Worm (Caenorhabditis elegans) whole organism, L4 larva: ENCODE measurements around the gene K08F9.1.

Experiments
- F26F4.8 ChIP-seq: fragments of 200-800 bp; sonication (Bioruptor generic); conservative IDR thresholded peaks from 2 replicates; pipeline ENCODE4 v1.3.6; 2022; ENCODE audit warnings: missing genetic modification characterization, missing compliant biosample characterization
- F37D6.2 ChIP-seq: sonication (generic microtip); optimal IDR thresholded peaks from 2 replicates; lab custom pipeline; 2016; ENCODE audit warnings: mild to moderate bottlenecking, missing genetic modification characterization, missing compliant biosample characterization
- R02D3.7 ChIP-seq: fragments of 150-350 bp; sonication (generic microtip); optimal IDR thresholded peaks from 3 replicates; lab custom pipeline; 2014; ENCODE audit warnings: missing biosample characterization, missing genetic modification characterization
- Y5F2A.4 ChIP-seq: fragments of 200-800 bp; sonication (Bioruptor generic); optimal IDR thresholded peaks from 2 replicates; lab custom pipeline; 2018; ENCODE audit warnings: mild to moderate bottlenecking, missing genetic modification characterization, missing compliant biosample characterization
- ZK546.5 ChIP-seq, 2 experiments: sonication (generic microtip); optimal IDR thresholded peaks; 2 replicates each; lab custom pipeline; 2017; ENCODE audit warnings: missing biosample characterization in 2 of 2, missing genetic modification characterization in 2 of 2
- aha-1 ChIP-seq: fragments of 150-350 bp; peaks from one replicate; lab custom pipeline; 2014; ENCODE audit warnings: missing biosample characterization, missing genetic modification characterization
- ama-1 ChIP-seq: fragments of 150-350 bp; optimal IDR thresholded peaks from 2 replicates; lab custom pipeline; 2014; ENCODE audit warnings: inconsistent platforms, mixed read lengths
- arid-1 ChIP-seq: fragments of 200-800 bp; sonication (Bioruptor generic); conservative IDR thresholded peaks from 2 replicates; pipeline ENCODE4 v1.3.6; 2022; ENCODE audit warnings: missing genetic modification reagents, missing genetic modification characterization, missing compliant biosample characterization
- attf-4 ChIP-seq: sonication (generic microtip); optimal IDR thresholded peaks from 3 replicates; lab custom pipeline; 2017; ENCODE audit warnings: missing biosample characterization, missing genetic modification characterization
- ceh-32 ChIP-seq: sonication (generic microtip); optimal IDR thresholded peaks from 2 replicates; lab custom pipeline; 2016; ENCODE audit warnings: mild to moderate bottlenecking, missing genetic modification characterization, missing compliant biosample characterization; ENCODE audit not compliant: poor library complexity
- ceh-44 ChIP-seq: fragments of 200-800 bp; sonication (Bioruptor generic); IDR thresholded peaks from 2 replicates; pipeline ENCODE4 v1.3.6; 2022; ENCODE audit warnings: missing genetic modification reagents, missing genetic modification characterization, missing compliant biosample characterization
- ceh-62 ChIP-seq: sonication (generic microtip); optimal IDR thresholded peaks from 2 replicates; lab custom pipeline; 2017; ENCODE audit warnings: missing biosample characterization, missing genetic modification characterization
- ceh-82 ChIP-seq: sonication (generic microtip); optimal IDR thresholded peaks from 2 replicates; lab custom pipeline; 2017; ENCODE audit warnings: missing biosample characterization, missing genetic modification characterization
- daf-12 ChIP-seq: fragments of 150-350 bp; optimal IDR thresholded peaks from 2 replicates; lab custom pipeline; 2014; ENCODE audit warnings: missing biosample characterization, missing genetic modification reagents, missing genetic modification characterization
- daf-16 ChIP-seq, 3 experiments: sonication (generic microtip); optimal IDR thresholded peaks; 2 replicates each; lab custom pipeline; 2016 to 2017; ENCODE audit warnings: missing genetic modification characterization in 3 of 3, missing genetic modification reagents in 3 of 3, mild to moderate bottlenecking in 2 of 3, missing compliant biosample characterization in 2 of 3, missing biosample characterization in 1 of 3, moderate library complexity in 1 of 3
- daf-19 ChIP-seq: fragments of 200-800 bp; sonication (Bioruptor generic); conservative IDR thresholded peaks from 2 replicates; pipeline ENCODE4 v1.3.6; 2022; ENCODE audit warnings: missing genetic modification characterization, missing compliant biosample characterization
- dpl-1 ChIP-seq: fragments of 150-350 bp; optimal IDR thresholded peaks from 2 replicates; lab custom pipeline; 2014; ENCODE audit warnings: missing biosample characterization, missing genetic modification reagents, missing genetic modification characterization
- egl-27 ChIP-seq: sonication (generic microtip); optimal IDR thresholded peaks from 3 replicates; lab custom pipeline; 2017; ENCODE audit warnings: missing biosample characterization, missing genetic modification reagents, missing genetic modification characterization
- egl-43 ChIP-seq: fragments of 200-800 bp; sonication (Bioruptor generic); IDR thresholded peaks from 2 replicates; pipeline ENCODE4 v1.3.6; 2022; ENCODE audit warnings: missing genetic modification reagents, missing genetic modification characterization, missing compliant biosample characterization
- hlh-11 ChIP-seq: fragments of 200-800 bp; sonication (Bioruptor generic); optimal IDR thresholded peaks from 2 replicates; lab custom pipeline; 2018; ENCODE audit warnings: mild to moderate bottlenecking, missing genetic modification characterization, missing compliant biosample characterization
- hlh-30 ChIP-seq: sonication (generic microtip); optimal IDR thresholded peaks from 2 replicates; lab custom pipeline; 2017; ENCODE audit warnings: antibody characterized with exemption, mild to moderate bottlenecking, missing genetic modification characterization, missing compliant biosample characterization; ENCODE audit not compliant: insufficient read depth
- lin-1 ChIP-seq: fragments of 200-800 bp; sonication (Bioruptor generic); IDR thresholded peaks from 2 replicates; pipeline ENCODE4 v1.3.6; 2022; ENCODE audit warnings: missing genetic modification reagents, missing genetic modification characterization, missing compliant biosample characterization
- lin-15B ChIP-seq: fragments of 150-350 bp; sonication (generic microtip); optimal IDR thresholded peaks from 3 replicates; lab custom pipeline; 2014; ENCODE audit warnings: missing biosample characterization, missing genetic modification characterization
- lin-29 ChIP-seq: fragments of 200-800 bp; sonication (Bioruptor generic); IDR thresholded peaks from 2 replicates; pipeline ENCODE4 v1.3.6; 2022; ENCODE audit warnings: missing genetic modification reagents, missing genetic modification characterization, missing compliant biosample characterization
- lin-38 ChIP-seq: fragments of 200-800 bp; sonication (Bioruptor generic); IDR thresholded peaks from 2 replicates; pipeline ENCODE4 v1.3.6; 2022; ENCODE audit warnings: missing genetic modification reagents, missing genetic modification characterization, missing compliant biosample characterization
- lsy-2 ChIP-seq, 2 experiments: fragments of 150-350 bp in 1 of 2; sonication (generic microtip) in 1 of 2; optimal IDR thresholded peaks; 2 replicates each; lab custom pipeline; 2014 to 2017; ENCODE audit warnings: missing biosample characterization in 2 of 2, missing genetic modification characterization in 2 of 2
- madf-5 ChIP-seq, 2 experiments: fragments of 200-800 bp; sonication (Bioruptor generic); IDR thresholded peaks; 2 replicates each; pipeline ENCODE4 v1.3.6; 2022; ENCODE audit warnings: missing compliant biosample characterization in 2 of 2, missing genetic modification characterization in 2 of 2
- madf-9 ChIP-seq: fragments of 200-800 bp; sonication (Bioruptor generic); conservative IDR thresholded peaks from 2 replicates; pipeline ENCODE4 v1.3.6; 2022; ENCODE audit warnings: missing genetic modification reagents, missing genetic modification characterization, missing compliant biosample characterization
- mdt-29 ChIP-seq: fragments of 200-800 bp; sonication (Bioruptor generic); IDR thresholded peaks from 2 replicates; pipeline ENCODE4 v1.3.6; 2022; ENCODE audit warnings: missing genetic modification reagents, missing genetic modification characterization, missing compliant biosample characterization
- mes-2 ChIP-seq: sonication (generic microtip); optimal IDR thresholded peaks from 2 replicates; lab custom pipeline; 2016; ENCODE audit warnings: missing genotype, mild to moderate bottlenecking, missing genetic modification characterization, missing compliant biosample characterization; ENCODE audit not compliant: poor library complexity, severe bottlenecking
- mxl-2 ChIP-seq: fragments of 200-800 bp; sonication (Bioruptor generic); conservative IDR thresholded peaks from 2 replicates; pipeline ENCODE4 v1.3.6; 2022; ENCODE audit warnings: missing genetic modification reagents, missing genetic modification characterization, missing compliant biosample characterization
- mxl-3 ChIP-seq: fragments of 200-800 bp; sonication (Bioruptor generic); optimal IDR thresholded peaks from 2 replicates; lab custom pipeline; 2018; ENCODE audit warnings: mild to moderate bottlenecking, missing genetic modification characterization, missing compliant biosample characterization
- nhr-11 ChIP-seq: fragments of 150-350 bp; optimal IDR thresholded peaks from 2 replicates; lab custom pipeline; 2014; ENCODE audit warnings: missing biosample characterization, missing genetic modification characterization
- nhr-237 ChIP-seq: sonication (generic microtip); optimal IDR thresholded peaks from 2 replicates; lab custom pipeline; 2017; ENCODE audit warnings: missing biosample characterization, missing genetic modification characterization
- nhr-25 ChIP-seq: sonication (generic microtip); optimal IDR thresholded peaks from 2 replicates; lab custom pipeline; 2017; ENCODE audit warnings: missing genetic modification characterization, mild to moderate bottlenecking, missing compliant biosample characterization, antibody characterized with exemption, moderate library complexity, borderline replicate concordance; ENCODE audit not compliant: insufficient read depth
- nhr-28 ChIP-seq: fragments of 150-350 bp; optimal IDR thresholded peaks from 2 replicates; lab custom pipeline; 2014; ENCODE audit warnings: missing biosample characterization, missing genetic modification characterization
- nhr-41 ChIP-seq: fragments of 200-800 bp; sonication (Bioruptor generic); IDR thresholded peaks from 2 replicates; pipeline ENCODE4 v1.3.6; 2022; ENCODE audit warnings: missing genetic modification reagents, missing genetic modification characterization, missing compliant biosample characterization
- nhr-76 ChIP-seq: fragments of 150-350 bp; optimal IDR thresholded peaks from 2 replicates; lab custom pipeline; 2014; ENCODE audit warnings: missing biosample characterization, missing genetic modification characterization
- pha-4 ChIP-seq, 2 experiments: fragments of 150-350 bp in 1 of 2; fragments of 200-800 bp in 1 of 2; sonication (Bioruptor generic) in 1 of 2; IDR thresholded peaks in 1 of 2; optimal IDR thresholded peaks in 1 of 2; 2 replicates each; pipeline versions ENCODE4 v1.3.6 to Lab custom; 2014 to 2022; ENCODE audit warnings: missing genetic modification characterization in 2 of 2, missing genetic modification reagents in 2 of 2, missing biosample characterization in 1 of 2, missing compliant biosample characterization in 1 of 2
- php-3 ChIP-seq: fragments of 200-800 bp; sonication (Bioruptor generic); IDR thresholded peaks from 2 replicates; pipeline ENCODE4 v1.3.6; 2022; ENCODE audit warnings: missing genetic modification reagents, missing genetic modification characterization, missing compliant biosample characterization
- pqm-1 ChIP-seq: sonication (generic microtip); optimal IDR thresholded peaks from 2 replicates; lab custom pipeline; 2017; ENCODE audit warnings: missing biosample characterization, missing genetic modification characterization
- saeg-2 ChIP-seq: fragments of 200-800 bp; sonication (Bioruptor generic); IDR thresholded peaks from 2 replicates; pipeline ENCODE4 v1.3.6; 2022; ENCODE audit warnings: missing genetic modification reagents, missing genetic modification characterization, missing compliant biosample characterization
- sdz-12 ChIP-seq: fragments of 200-800 bp; sonication (Bioruptor generic); optimal IDR thresholded peaks from 2 replicates; lab custom pipeline; 2018; ENCODE audit warnings: mild to moderate bottlenecking, missing genetic modification characterization, missing compliant biosample characterization
- snpc-4 ChIP-seq: fragments of 150-350 bp; optimal IDR thresholded peaks from 2 replicates; lab custom pipeline; 2014; ENCODE audit warnings: missing biosample characterization, missing genetic modification characterization
- tag-97 ChIP-seq: fragments of 200-800 bp; sonication (Bioruptor generic); IDR thresholded peaks from 2 replicates; pipeline ENCODE4 v1.3.6; 2022; ENCODE audit warnings: missing genetic modification characterization, missing compliant biosample characterization
- unc-39 ChIP-seq: sonication (generic microtip); optimal IDR thresholded peaks from 2 replicates; lab custom pipeline; 2017; ENCODE audit warnings: missing biosample characterization, missing genetic modification characterization
- zag-1 ChIP-seq: fragments of 150-350 bp; optimal IDR thresholded peaks from 2 replicates; lab custom pipeline; 2014; ENCODE audit warnings: missing biosample characterization, missing genetic modification characterization
- zfp-3 ChIP-seq: fragments of 200-800 bp; sonication (Bioruptor generic); conservative IDR thresholded peaks from 2 replicates; pipeline ENCODE4 v1.3.6; 2022; ENCODE audit warnings: missing genetic modification reagents, missing genetic modification characterization, missing compliant biosample characterization
- zip-11 ChIP-seq: fragments of 200-800 bp; sonication (Bioruptor generic); IDR thresholded peaks from 2 replicates; pipeline ENCODE4 v1.3.6; 2022; ENCODE audit warnings: missing genetic modification characterization, missing compliant biosample characterization
- ztf-11 ChIP-seq: fragments of 150-350 bp; optimal IDR thresholded peaks from 2 replicates; lab custom pipeline; 2014; ENCODE audit warnings: missing biosample characterization, missing genetic modification characterization
- ztf-7 ChIP-seq: fragments of 150-350 bp; optimal IDR thresholded peaks from 2 replicates; lab custom pipeline; 2014; ENCODE audit warnings: missing biosample characterization, missing genetic modification characterization

The K08F9.1 gene

DNA sequence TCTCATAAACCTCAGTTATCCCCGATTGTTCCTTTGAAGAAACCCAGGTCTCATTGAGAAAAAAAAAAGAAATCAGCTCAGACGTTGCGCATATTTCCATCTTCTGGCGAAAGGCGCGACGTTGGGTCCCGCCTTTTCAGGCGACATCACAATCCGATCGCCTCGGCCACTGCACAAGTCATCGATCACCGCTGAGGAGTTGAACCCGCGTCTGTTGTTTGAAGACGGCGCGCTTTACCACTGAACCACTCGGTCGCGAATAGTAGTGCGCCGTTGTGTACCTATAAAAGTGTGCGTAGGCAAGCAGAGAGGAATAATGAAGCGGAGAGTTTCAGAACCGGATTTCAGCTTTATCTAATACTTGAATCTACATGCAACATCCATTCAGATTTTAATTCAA is 47.7 kb upstream of the K08F9.1 start, which contains the start of gene Y75B12B.11 (continued):
- TF ChIP-seq nhr-28 (tag; lab: Kevin White, UChicago), result peak; percentile 23
- TF ChIP-seq nhr-237 (tag; lab: Kevin White, UChicago), result no peak
- TF ChIP-seq lsy-2 (tag; optimal IDR thresholded peaks at IDR 0.05; lab: Kevin White, UChicago), result peak in 1 of 2 experiments; percentile 79
- TF ChIP-seq unc-39 (tag; lab: Kevin White, UChicago), result no peak
- TF ChIP-seq php-3 (GFP tag; lab: Robert Waterston, UW), result peak; percentile 93
- TF ChIP-seq lin-15B (tag; lab: Kevin White, UChicago), result peak; percentile 34
- TF ChIP-seq lin-38 (GFP tag; lab: Robert Waterston, UW), result peak; percentile 96
- peak; percentile 76 for TF ChIP-seq hlh-11 (tag; lab: Kevin White, UChicago)
- peak; percentile 91 for TF ChIP-seq madf-9 (GFP tag; lab: Robert Waterston, UW)
- peak; percentile 92 for TF ChIP-seq nhr-41 (GFP tag; lab: Robert Waterston, UW)
- no peak for TF ChIP-seq snpc-4 (tag; lab: Kevin White, UChicago)
- TF ChIP-seq zfp-3 (GFP tag; lab: Robert Waterston, UW), result peak; percentile 92
- TF ChIP-seq F37D6.2 (tag; lab: Kevin White, UChicago), result peak; percentile 72
- peak; percentile 45 for TF ChIP-seq nhr-25 (tag; lab: Kevin White, UChicago)
- no peak for TF ChIP-seq daf-12
- peak; percentile 90 for TF ChIP-seq mxl-2 (GFP tag; lab: Robert Waterston, UW)
- no peak for TF ChIP-seq attf-4 (tag; lab: Kevin White, UChicago)
- peak; percentile 42 for TF ChIP-seq ztf-7 (tag; lab: Kevin White, UChicago)
- no peak for TF ChIP-seq ZK546.5 (tag; optimal IDR thresholded peaks at IDR 0.05; lab: Kevin White, UChicago)
- no peak for TF ChIP-seq ceh-62 (tag; lab: Kevin White, UChicago)
- TF ChIP-seq lin-29 (GFP tag; lab: Robert Waterston, UW), result peak; percentile 85
- peak; percentile 88 to 98 for TF ChIP-seq daf-16 (GFP tag; optimal IDR thresholded peaks at IDR 0.05; lab: Kevin White, UChicago)
- peak; percentile 84 for TF ChIP-seq daf-16 (tag; optimal IDR thresholded peaks at IDR 0.05; lab: Kevin White, UChicago)
- TF ChIP-seq lin-1 (GFP tag; lab: Robert Waterston, UW), result peak; percentile 96
- TF ChIP-seq nhr-76 (tag; lab: Kevin White, UChicago), result no peak
- peak; percentile 55 for TF ChIP-seq nhr-11 (tag; lab: Kevin White, UChicago)
- peak; percentile 90 for TF ChIP-seq daf-19 (GFP tag; lab: Robert Waterston, UW)
- TF ChIP-seq saeg-2 (GFP tag; lab: Robert Waterston, UW), result peak; percentile 92
- peak; percentile 88 to 90 for TF ChIP-seq madf-5 (GFP tag; IDR thresholded peaks at IDR 0.05; lab: Robert Waterston, UW)
- TF ChIP-seq zag-1 (tag; lab: Kevin White, UChicago), result no peak
- peak; percentile 99 for TF ChIP-seq egl-43 (GFP tag; lab: Robert Waterston, UW)
- TF ChIP-seq ama-1 (lab: Kevin White, UChicago), result peak; percentile 82
- no peak for TF ChIP-seq ceh-82 (tag; lab: Kevin White, UChicago)
- TF ChIP-seq pha-4 (GFP tag; IDR thresholded peaks at IDR 0.05; lab: Robert Waterston, UW), result peak; percentile 97
- TF ChIP-seq pha-4 (tag; optimal IDR thresholded peaks at IDR 0.05; lab: Kevin White, UChicago), result no peak
- no peak for TF ChIP-seq tag-97 (GFP tag; lab: Robert Waterston, UW)
- peak; percentile 79 for TF ChIP-seq mdt-29
- peak; percentile 93 for TF ChIP-seq mes-2 (tag; lab: Kevin White, UChicago)
- no peak for TF ChIP-seq R02D3.7 (tag; lab: Kevin White, UChicago)
- TF ChIP-seq mxl-3 (GFP tag; lab: Kevin White, UChicago), result peak; percentile 81
- TF ChIP-seq zip-11 (GFP tag; lab: Robert Waterston, UW), result peak; percentile 88
- TF ChIP-seq Y5F2A.4, result peak; percentile 94
- TF ChIP-seq sdz-12 (GFP tag; lab: Kevin White, UChicago), result peak; percentile 91
- TF ChIP-seq F26F4.8 (GFP tag; lab: Robert Waterston, UW), result peak; percentile 99
- TF ChIP-seq egl-27 (tag; lab: Kevin White, UChicago), result no peak
- TF ChIP-seq hlh-30 (tag; lab: Kevin White, UChicago), result peak; percentile 78
- peak; percentile 7 for TF ChIP-seq pqm-1 (tag; lab: Kevin White, UChicago)
- peak; percentile 97 for TF ChIP-seq arid-1 (GFP tag; lab: Robert Waterston, UW)
- peak; percentile 68 for TF ChIP-seq dpl-1 (GFP tag; lab: Kevin White, UChicago)
- peak; percentile 98 for TF ChIP-seq aha-1 (tag; lab: Kevin White, UChicago)
- TF ChIP-seq ceh-44 (GFP tag; lab: Robert Waterston, UW), result peak; percentile 95
- TF ChIP-seq ztf-11 (tag; lab: Kevin White, UChicago), result no peak
- TF ChIP-seq ceh-32 (tag; lab: Kevin White, UChicago), result peak; percentile 65
